Fruit fly (Drosophila melanogaster): ENCODE results near the gene Aos1.
A peak's percentile ranks its signal among the peaks of the same experiment; 100 is the strongest.

The Aos1 gene

DNA sequence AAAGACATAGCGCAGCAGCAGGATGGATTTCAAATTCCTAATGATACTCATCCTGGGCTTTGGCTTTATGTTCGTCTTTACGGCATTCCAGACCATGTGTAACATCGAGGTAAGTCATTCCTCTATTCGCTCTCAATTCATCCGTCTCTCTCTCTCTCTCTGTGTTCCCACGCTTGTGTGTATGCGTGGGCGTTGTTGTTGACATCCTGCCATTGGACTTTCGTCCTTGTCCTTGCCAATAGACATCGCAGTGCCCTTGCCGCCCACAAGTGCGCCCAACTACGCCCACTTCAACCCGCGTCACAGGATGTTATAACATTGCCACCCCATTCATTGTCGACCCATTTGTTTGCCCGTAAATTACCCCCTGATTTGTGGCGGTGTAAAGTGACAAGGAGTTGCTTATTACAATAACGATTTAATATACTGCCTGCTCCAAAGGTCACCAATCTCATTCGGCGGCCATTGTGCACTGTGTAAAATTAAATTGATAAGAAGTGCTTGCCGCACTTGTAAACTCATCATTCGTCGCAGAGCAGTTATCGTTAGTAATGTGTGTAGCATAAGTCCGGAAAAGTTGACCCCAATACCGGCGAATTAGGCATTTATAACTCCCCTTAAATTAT is 16.1 kb upstream of the Aos1 start (continued):
- no peak for TF ChIP-seq HmgZ (tag; optimal IDR thresholded peaks at IDR 0.05)
- TF ChIP-seq en (GFP tag; optimal IDR thresholded peaks at IDR 0.05), result no peak

DNA sequence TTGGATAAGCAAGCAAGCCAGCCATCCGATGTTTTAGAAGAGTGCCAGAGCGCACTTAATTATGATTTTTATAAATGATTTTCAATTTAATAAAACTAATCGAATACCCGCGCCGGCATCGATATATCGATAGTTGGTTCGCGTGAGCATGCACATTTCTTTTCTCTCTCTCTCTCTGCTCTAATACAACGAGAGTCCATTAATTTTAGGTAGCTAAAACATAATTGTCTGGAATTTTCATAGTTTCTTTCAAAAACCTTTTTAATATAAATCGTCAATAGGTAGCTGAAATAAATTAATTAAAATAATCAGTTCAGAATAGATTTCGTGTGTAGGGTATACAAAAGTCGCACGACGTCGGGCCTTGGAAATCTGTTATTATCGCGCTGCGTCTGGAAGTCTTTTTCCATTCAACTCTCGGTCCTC is 15.3 kb upstream of the Aos1 start, which contains the start of gene CG18549:
Gene CG18549 (plus strand): TSS at position 408 of the 426 bp plus-strand sequence.
- TF ChIP-seq bsh (GFP tag; optimal IDR thresholded peaks at IDR 0.05) (peak; percentile 100), CG12104 (GFP tag; optimal IDR thresholded peaks at IDR 0.05) (peak; percentile 100), zf30C (GFP tag; optimal IDR thresholded peaks at IDR 0.05) (peak; percentile 65), trh (GFP tag; optimal IDR thresholded peaks at IDR 0.05) (peak; percentile 99), CG7963 (GFP tag; IDR thresholded peaks at IDR 0.05; ENCODE audit: partially characterized antibody) (peak; percentile 73; the same call in 2 of the 3 replicates), pnt (GFP tag; optimal IDR thresholded peaks at IDR 0.05) (peak; percentile 99), CG10565 (GFP tag; optimal IDR thresholded peaks at IDR 0.05) (peak; percentile 98), Rx (GFP tag; IDR thresholded peaks at IDR 0.05) (peak; percentile 99), eve (GFP tag; optimal IDR thresholded peaks at IDR 0.05) (no peak), en (GFP tag; optimal IDR thresholded peaks at IDR 0.05) (peak; percentile 99), CG4424 (GFP tag; optimal IDR thresholded peaks at IDR 0.05) (peak; percentile 100), CG9437 (GFP tag; optimal IDR thresholded peaks at IDR 0.05) (peak; percentile 97), CG17568 (GFP tag; optimal IDR thresholded peaks at IDR 0.05) (peak; percentile 100), CG5245 (GFP tag; optimal IDR thresholded peaks at IDR 0.05) (peak; percentile 100), CG7786 (GFP tag; optimal IDR thresholded peaks at IDR 0.05) (peak; percentile 98), CG2889 (GFP tag; IDR thresholded peaks at IDR 0.05) (peak; percentile 99), crp (GFP tag; optimal IDR thresholded peaks at IDR 0.05) (peak; percentile 44 to 81), Hsf (GFP tag; optimal IDR thresholded peaks at IDR 0.05) (peak; percentile 100), sd (tag; optimal IDR thresholded peaks at IDR 0.05) (peak; percentile 98), CG10366 (GFP tag; IDR thresholded peaks at IDR 0.05) (peak; percentile 100), PHDP (tag; optimal IDR thresholded peaks at IDR 0.05) (peak; percentile 100), ab (GFP tag; optimal IDR thresholded peaks at IDR 0.05) (peak; percentile 97), CG14050 (GFP tag; IDR thresholded peaks at IDR 0.05) (peak; percentile 100), Dref (GFP tag; IDR thresholded peaks at IDR 0.05) (peak; percentile 82), fd3F (GFP tag; optimal IDR thresholded peaks at IDR 0.05) (peak; percentile 99), CG6654 (GFP tag; optimal IDR thresholded peaks at IDR 0.05) (peak; percentile 94), br (optimal IDR thresholded peaks at IDR 0.05) (no peak), Hmr (GFP tag; optimal IDR thresholded peaks at IDR 0.05) (peak; percentile 100), pum (GFP tag; optimal IDR thresholded peaks at IDR 0.05) (peak; percentile 99), btn (GFP tag; optimal IDR thresholded peaks at IDR 0.05) (peak; percentile 99), CG30403 (GFP tag; optimal IDR thresholded peaks at IDR 0.05) (peak; percentile 100), CG14860 (GFP tag; IDR thresholded peaks at IDR 0.05; ENCODE audit: partially characterized antibody) (peak; percentile 65), C15 (GFP tag; IDR thresholded peaks at IDR 0.05) (peak; percentile 99), Hand (GFP tag; optimal IDR thresholded peaks at IDR 0.05) (peak; percentile 99), NfI (GFP tag; optimal IDR thresholded peaks at IDR 0.05) (peak; percentile 100), Pdp1 (GFP tag; optimal IDR thresholded peaks at IDR 0.05) (peak; percentile 99), gro (GFP tag; optimal IDR thresholded peaks at IDR 0.05) (peak; percentile 99), Sry-β (GFP tag; optimal IDR thresholded peaks at IDR 0.05) (peak; percentile 83), Lim3 (GFP tag; IDR thresholded peaks at IDR 0.05) (peak; percentile 99), pfk (GFP tag; optimal IDR thresholded peaks at IDR 0.05) (peak; percentile 79), CG17612 (GFP tag; IDR thresholded peaks at IDR 0.05) (peak; percentile 99), run (tag; optimal IDR thresholded peaks at IDR 0.05) (peak; percentile 100), CG11247 (GFP tag; IDR thresholded peaks at IDR 0.05) (peak; percentile 100), lab (GFP tag; optimal IDR thresholded peaks at IDR 0.05) (peak; percentile 100), Oaz (GFP tag; IDR thresholded peaks at IDR 0.05) (peak; percentile 100), CG32532 (GFP tag; IDR thresholded peaks at IDR 0.05) (peak; percentile 100), CG4617 (GFP tag; optimal IDR thresholded peaks at IDR 0.05; ENCODE audit: borderline replicate concordance) (peak; percentile 99)
